Worm (Caenorhabditis elegans) whole organism, early embryonic: ENCODE measurements around the gene Y50E8A.11.

ENCODE experiments used
- aly-1 ChIP-seq: sonication (generic microtip); optimal IDR thresholded peaks from 2 replicates; lab custom pipeline; 2016; ENCODE audit warnings: missing genetic modification characterization, missing compliant biosample characterization
- ama-1 ChIP-seq: fragments of 150-350 bp; optimal IDR thresholded peaks from 2 replicates; lab custom pipeline; 2014
- hmg-4 ChIP-seq: fragments of 200-800 bp; sonication (Bioruptor generic); optimal IDR thresholded peaks from 2 replicates; lab custom pipeline; 2018; ENCODE audit warnings: mild to moderate bottlenecking, missing genetic modification characterization, missing compliant biosample characterization

ce11 chrV:14791703-14792102 lies 10.5 kb downstream of the Y50E8A.11 start:
- no peak for TF ChIP-seq hmg-4 (GFP tag; lab: Kevin White, UChicago)
- no peak for TF ChIP-seq aly-1
- no peak for TF ChIP-seq ama-1 (lab: Kevin White, UChicago)
